Fruit fly (Drosophila melanogaster) whole organism, embryonic: ENCODE measurements around the gene Ant2.

Source experiments
- Abd-B ChIP-seq: fragments of 200-800 bp; sonication (Bioruptor generic); optimal IDR thresholded peaks from 2 replicates; lab custom pipeline; 2018; ENCODE audit warnings: missing biosample characterization, mild to moderate bottlenecking, missing genetic modification characterization, moderate library complexity
- Adf1 ChIP-seq: fragments of 200-800 bp; sonication (Bioruptor generic); IDR thresholded peaks from 2 replicates; pipeline ENCODE4 v1.3.6; 2022; ENCODE audit warnings: missing biosample characterization, missing genetic modification characterization
- Asciz ChIP-seq: fragments of 200-800 bp; sonication (Bioruptor generic); optimal IDR thresholded peaks from 2 replicates; lab custom pipeline; 2017; ENCODE audit warnings: missing biosample characterization, mild to moderate bottlenecking, missing genetic modification characterization, missing genetic modification reagents
- CG10462 ChIP-seq: fragments of 200-800 bp; sonication (Bioruptor generic); optimal IDR thresholded peaks from 2 replicates; lab custom pipeline; 2016; ENCODE audit warnings: missing biosample characterization, missing genetic modification characterization
- CG12219 ChIP-seq: fragments of 200-800 bp; sonication (Bioruptor generic); optimal IDR thresholded peaks from 3 replicates; lab custom pipeline; 2018; ENCODE audit warnings: missing biosample characterization, mild to moderate bottlenecking, missing genetic modification characterization
- CG12391 ChIP-seq: fragments of 200-800 bp; sonication (Bioruptor generic); optimal IDR thresholded peaks from 3 replicates; lab custom pipeline; 2018; ENCODE audit warnings: missing biosample characterization, mild to moderate bottlenecking, missing genetic modification characterization, moderate library complexity
- CG13296 ChIP-seq: fragments of 200-800 bp; sonication (Bioruptor generic); optimal IDR thresholded peaks from 3 replicates; lab custom pipeline; 2018; ENCODE audit warnings: missing biosample characterization, mild to moderate bottlenecking, missing genetic modification characterization
- CG14710 ChIP-seq: fragments of 200-800 bp; sonication (Bioruptor generic); optimal IDR thresholded peaks from 3 replicates; lab custom pipeline; 2019; ENCODE audit warnings: missing biosample characterization, mild to moderate bottlenecking, missing genetic modification characterization, moderate library complexity
- CG15601 ChIP-seq: fragments of 200-800 bp; sonication (Bioruptor generic); optimal IDR thresholded peaks from 3 replicates; lab custom pipeline; 2019; ENCODE audit warnings: missing biosample characterization, mild to moderate bottlenecking, missing genetic modification characterization, moderate library complexity
- CG18262 ChIP-seq: fragments of 200-800 bp; optimal IDR thresholded peaks from 3 replicates; lab custom pipeline; 2019; ENCODE audit warnings: missing biosample characterization, mild to moderate bottlenecking, missing genetic modification characterization, moderate library complexity
- CG2889 ChIP-seq: fragments of 200-800 bp; sonication (Bioruptor generic); IDR thresholded peaks from 3 replicates; pipeline ENCODE4 v1.3.6; 2022; ENCODE audit warnings: missing biosample characterization, missing genetic modification characterization
- CG3281 ChIP-seq: fragments of 200-800 bp; sonication (Bioruptor generic); optimal IDR thresholded peaks from 3 replicates; lab custom pipeline; 2017; ENCODE audit warnings: missing biosample characterization, mild to moderate bottlenecking, missing genetic modification characterization
- CG33557 ChIP-seq: fragments of 200-800 bp; sonication (Bioruptor generic); optimal IDR thresholded peaks from 2 replicates; lab custom pipeline; 2019; ENCODE audit warnings: missing biosample characterization, mild to moderate bottlenecking, missing genetic modification characterization, moderate library complexity
- CG3407 ChIP-seq: fragments of 200-800 bp; sonication (Bioruptor generic); optimal IDR thresholded peaks from 2 replicates; lab custom pipeline; 2018; ENCODE audit warnings: missing biosample characterization, mild to moderate bottlenecking, missing genetic modification characterization
- CG3847 ChIP-seq: fragments of 200-800 bp; sonication (Bioruptor generic); IDR thresholded peaks from 2 replicates; pipeline ENCODE4 v1.3.6; 2022; ENCODE audit warnings: missing biosample characterization, missing genetic modification characterization
- CG43689 ChIP-seq: fragments of 200-800 bp; sonication (Bioruptor generic); IDR thresholded peaks from 2 replicates; pipeline ENCODE4 v1.3.6; 2022; ENCODE audit warnings: missing biosample characterization, missing genetic modification characterization
- CG4424 ChIP-seq: fragments of 200-800 bp; sonication (Bioruptor generic); optimal IDR thresholded peaks from 3 replicates; lab custom pipeline; 2016; ENCODE audit warnings: missing biosample characterization, missing genetic modification characterization
- CG6813 ChIP-seq: fragments of 200-800 bp; sonication (Bioruptor generic); optimal IDR thresholded peaks from 2 replicates; lab custom pipeline; 2017; ENCODE audit warnings: missing biosample characterization, missing genetic modification characterization, mild to moderate bottlenecking, moderate library complexity, missing genetic modification reagents
- CG7987 ChIP-seq: fragments of 200-800 bp; sonication (Bioruptor generic); optimal IDR thresholded peaks from 2 replicates; lab custom pipeline; 2018; ENCODE audit warnings: missing biosample characterization, mild to moderate bottlenecking, missing genetic modification characterization, moderate library complexity
- CG9817 ChIP-seq: fragments of 200-800 bp; sonication (Bioruptor generic); optimal IDR thresholded peaks from 2 replicates; lab custom pipeline; 2018; ENCODE audit warnings: missing biosample characterization, mild to moderate bottlenecking, missing genetic modification characterization, moderate library complexity
- Dfd ChIP-seq, 2 experiments: fragments of >200 bp; optimal IDR thresholded peaks; 2 replicates each; lab custom pipeline; 2017; ENCODE audit warnings: missing biosample characterization in 2 of 2, missing genetic modification characterization in 2 of 2
- H2.0 ChIP-seq: fragments of 200-800 bp; sonication (Bioruptor generic); IDR thresholded peaks from 2 replicates; pipeline ENCODE4 v1.3.6; 2022; ENCODE audit warnings: missing biosample characterization, missing genetic modification characterization
- Hr3 ChIP-seq: fragments of 200-800 bp; sonication (Bioruptor generic); optimal IDR thresholded peaks from 3 replicates; lab custom pipeline; 2016; ENCODE audit warnings: missing biosample characterization, missing genetic modification characterization
- NC2β ChIP-seq: fragments of 200-800 bp; sonication (Bioruptor generic); optimal IDR thresholded peaks from 2 replicates; lab custom pipeline; 2016; ENCODE audit warnings: missing biosample characterization, missing genetic modification characterization
- Nf-YB ChIP-seq: fragments of 200-800 bp; sonication (Bioruptor generic); optimal IDR thresholded peaks from 3 replicates; lab custom pipeline; 2019; ENCODE audit warnings: missing biosample characterization, mild to moderate bottlenecking, missing genetic modification characterization, moderate library complexity
- Trl ChIP-seq, 3 experiments: fragments of >200 bp in 2 of 3; fragments of 200-800 bp in 1 of 3; sonication (Bioruptor generic) in 1 of 3; optimal IDR thresholded peaks; 2 replicates in 1 of 3; 3 replicates in 2 of 3; lab custom pipeline; 2016 to 2017; ENCODE audit warnings: missing biosample characterization in 1 of 3, missing genetic modification characterization in 1 of 3
- Xrp1 ChIP-seq: fragments of 200-800 bp; sonication (Bioruptor generic); IDR thresholded peaks from 2 replicates; pipeline ENCODE4 v1.3.6; 2022; ENCODE audit warnings: missing biosample characterization, missing genetic modification characterization
- bbx ChIP-seq: fragments of 200-800 bp; sonication (Bioruptor generic); IDR thresholded peaks from 2 replicates; pipeline ENCODE4 v1.3.6; 2022; ENCODE audit warnings: missing biosample characterization, missing genetic modification characterization; ENCODE audit not compliant: partially characterized antibody
- chif ChIP-seq, 2 experiments: fragments of 200-800 bp; sonication (Bioruptor generic); optimal IDR thresholded peaks; 3 replicates each; lab custom pipeline; 2016; ENCODE audit warnings: missing biosample characterization in 2 of 2, missing genetic modification characterization in 2 of 2
- chinmo ChIP-seq: fragments of 200-800 bp; sonication (Bioruptor generic); IDR thresholded peaks from 4 replicates; pipeline ENCODE4 v1.3.6; 2022; ENCODE audit warnings: missing biosample characterization, missing genetic modification characterization; ENCODE audit not compliant: partially characterized antibody
- crol ChIP-seq: fragments of 200-800 bp; sonication (Bioruptor generic); IDR thresholded peaks from 2 replicates; pipeline ENCODE4 v1.3.6; 2022; ENCODE audit warnings: missing biosample characterization, missing genetic modification characterization
- dati ChIP-seq: fragments of 200-800 bp; sonication (Bioruptor generic); IDR thresholded peaks from 2 replicates; pipeline ENCODE4 v1.3.6; 2022; ENCODE audit warnings: missing biosample characterization, missing genetic modification characterization
- eyg ChIP-seq: fragments of 200-800 bp; sonication (Bioruptor generic); optimal IDR thresholded peaks from 3 replicates; lab custom pipeline; 2016; ENCODE audit warnings: missing biosample characterization, missing genetic modification characterization
- h ChIP-seq: fragments of >200 bp; optimal IDR thresholded peaks from 2 replicates; lab custom pipeline; 2017
- jumu ChIP-seq: fragments of 200-800 bp; sonication (Bioruptor generic); optimal IDR thresholded peaks from 3 replicates; lab custom pipeline; 2016; ENCODE audit warnings: missing biosample characterization, missing genetic modification characterization
- kah ChIP-seq: fragments of 200-800 bp; sonication (Bioruptor generic); optimal IDR thresholded peaks from 2 replicates; lab custom pipeline; 2018; ENCODE audit warnings: missing biosample characterization, mild to moderate bottlenecking, missing genetic modification characterization
- lola ChIP-seq, 3 experiments: fragments of >200 bp in 2 of 3; fragments of 200-800 bp in 1 of 3; sonication (Bioruptor generic) in 1 of 3; optimal IDR thresholded peaks; 2 replicates each; lab custom pipeline; 2017 to 2019; ENCODE audit warnings: missing biosample characterization in 3 of 3, missing genetic modification characterization in 3 of 3, mild to moderate bottlenecking in 1 of 3, moderate library complexity in 1 of 3
- luna ChIP-seq: fragments of 200-800 bp; sonication (Bioruptor generic); optimal IDR thresholded peaks from 2 replicates; lab custom pipeline; 2016; ENCODE audit warnings: missing biosample characterization, missing genetic modification characterization
- mirr ChIP-seq: fragments of 200-800 bp; sonication (Bioruptor generic); optimal IDR thresholded peaks from 3 replicates; lab custom pipeline; 2018; ENCODE audit warnings: missing biosample characterization, mild to moderate bottlenecking, missing genetic modification characterization
- pros ChIP-seq: fragments of 200-800 bp; sonication (Bioruptor generic); optimal IDR thresholded peaks from 3 replicates; lab custom pipeline; 2019; ENCODE audit warnings: missing biosample characterization, mild to moderate bottlenecking, missing genetic modification characterization, moderate library complexity
- psq ChIP-seq: fragments of 200-800 bp; sonication (Bioruptor generic); optimal IDR thresholded peaks from 2 replicates; lab custom pipeline; 2017; ENCODE audit warnings: missing biosample characterization, missing genetic modification characterization
- row ChIP-seq: fragments of 200-800 bp; sonication (Bioruptor generic); IDR thresholded peaks from 3 replicates; pipeline ENCODE4 v1.3.6; 2022; ENCODE audit warnings: missing biosample characterization, missing genetic modification characterization
- sqz ChIP-seq: fragments of 200-800 bp; sonication (Bioruptor generic); optimal IDR thresholded peaks from 3 replicates; lab custom pipeline; 2018; ENCODE audit warnings: missing biosample characterization, mild to moderate bottlenecking, missing genetic modification characterization
- yki ChIP-seq: fragments of >200 bp; optimal IDR thresholded peaks from 3 replicates; lab custom pipeline; 2018
- z ChIP-seq: fragments of 200-800 bp; sonication (Bioruptor generic); IDR thresholded peaks from 3 replicates; pipeline ENCODE4 v1.3.6; 2022; ENCODE audit warnings: missing biosample characterization, missing genetic modification characterization
- zfh1 ChIP-seq: fragments of 200-800 bp; sonication (Bioruptor generic); IDR thresholded peaks from 3 replicates; pipeline ENCODE4 v1.3.6; 2022; ENCODE audit warnings: missing biosample characterization, missing genetic modification characterization

The Ant2 gene

dm6 chrX:10824227-10824702, 37.6 kb upstream of the Ant2 start, which contains the start of gene Imp (continued):
- TF ChIP-seq H2.0 (GFP tag; lab: Robert Waterston, UW) = no peak

- TF ChIP-seq chinmo (GFP tag; lab: Robert Waterston, UW) = 0 out of 4 replicates have a peak, but pooled peaks have one; percentile 11
- TF ChIP-seq CG33557 = no peak
- no peak for TF ChIP-seq CG43689 (GFP tag; lab: Robert Waterston, UW)
- no peak for TF ChIP-seq CG12219
- TF ChIP-seq pros (GFP tag; lab: Kevin White, UChicago) = peak; percentile 90
- peak; percentile 26; the same call in 1 of the 2 replicates for TF ChIP-seq bbx (GFP tag; lab: Robert Waterston, UW)
- TF ChIP-seq psq (GFP tag; lab: Kevin White, UChicago) = peak; percentile 86
- no peak for TF ChIP-seq CG13296
- TF ChIP-seq z (GFP tag; lab: Robert Waterston, UW) = peak; percentile 84
- peak; percentile 63 to 92 for TF ChIP-seq Trl (optimal IDR thresholded peaks at IDR 0.05; lab: Kevin White, UChicago)
- TF ChIP-seq Trl (GFP tag; optimal IDR thresholded peaks at IDR 0.05; lab: Kevin White, UChicago) = no peak
- peak; percentile 70 for TF ChIP-seq yki (lab: Kevin White, UChicago)
- TF ChIP-seq Adf1 (GFP tag; lab: Robert Waterston, UW) = peak; percentile 92
- TF ChIP-seq crol (GFP tag; lab: Robert Waterston, UW) = peak; percentile 53
Observed at dm6 chrX:10823441-10823818, 36.7 kb upstream of the Ant2 start.

DNA sequence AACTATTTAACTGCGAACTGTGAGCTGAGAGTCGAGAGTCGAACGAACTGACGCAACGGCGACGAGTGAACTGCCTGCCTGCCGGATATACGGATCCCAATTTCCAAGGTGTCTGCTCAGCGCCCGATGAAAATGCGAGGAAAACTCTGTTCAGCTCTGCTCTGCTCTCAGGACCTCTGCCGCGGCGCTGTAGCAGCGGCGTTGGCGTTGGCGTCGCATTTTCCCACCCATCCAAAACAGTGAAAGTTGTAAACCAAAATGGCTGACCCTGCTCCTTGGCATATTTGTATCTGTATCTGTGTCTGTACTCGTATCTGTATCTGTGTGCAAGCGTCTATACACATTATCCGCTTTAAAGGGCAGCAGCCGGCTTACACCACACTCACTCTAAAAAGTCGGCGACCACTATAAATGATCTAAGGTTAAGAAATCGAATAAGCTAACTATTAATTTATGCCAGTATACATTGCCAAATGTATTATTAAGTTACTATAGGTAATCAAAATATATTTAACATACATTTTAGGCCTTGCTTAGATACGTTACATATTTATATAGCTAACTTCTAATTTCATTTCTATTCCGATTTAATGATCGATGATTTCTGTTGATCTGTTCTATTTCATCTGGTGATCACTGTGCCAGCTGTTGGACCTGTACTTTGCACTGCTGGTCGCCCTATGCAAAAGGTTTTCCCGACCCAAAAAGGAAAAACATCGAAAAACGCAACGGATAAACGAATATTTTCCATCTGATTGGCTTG, 36.2 kb upstream of the Ant2 start:
- TF ChIP-seq zfh1 (peak; percentile 48; the same call in 1 of the 3 replicates), CG4424 (GFP tag; lab: Kevin White, UChicago) (peak; percentile 49), CG18262 (tag; lab: Kevin White, UChicago) (peak; percentile 89), jumu (GFP tag; lab: Kevin White, UChicago) (peak; percentile 32), CG3847 (0 out of 2 replicates have a peak, but pooled peaks have one; percentile 31), eyg (GFP tag; lab: Kevin White, UChicago) (no peak), CG3281 (peak; percentile 63), Asciz (GFP tag; lab: Kevin White, UChicago) (peak; percentile 38), CG7987 (GFP tag; lab: Kevin White, UChicago) (no peak), CG12391 (tag; lab: Kevin White, UChicago) (peak; percentile 89), CG2889 (GFP tag; lab: Robert Waterston, UW) (no peak), CG9817 (tag; lab: Kevin White, UChicago) (peak; percentile 36), CG3407 (GFP tag; lab: Kevin White, UChicago) (peak; percentile 44), chif (GFP tag; optimal IDR thresholded peaks at IDR 0.05; lab: Kevin White, UChicago) (peak; percentile 18 to 55), NC2β (GFP tag; lab: Kevin White, UChicago) (peak; percentile 27), CG14710 (tag; lab: Kevin White, UChicago) (peak; percentile 90), dati (no peak), CG15601 (tag; lab: Kevin White, UChicago) (peak; percentile 62), kah (GFP tag; lab: Kevin White, UChicago) (peak; percentile 43), h (lab: Kevin White, UChicago) (no peak), luna (GFP tag; lab: Kevin White, UChicago) (no peak), mirr (GFP tag; lab: Kevin White, UChicago) (no peak), row (peak; percentile 76), sqz (GFP tag; lab: Kevin White, UChicago) (peak; percentile 58), Abd-B (GFP tag; lab: Kevin White, UChicago) (no peak), CG10462 (GFP tag; lab: Kevin White, UChicago) (peak; percentile 12), Nf-YB (GFP tag; lab: Kevin White, UChicago) (peak; percentile 74), lola (GFP tag; optimal IDR thresholded peaks at IDR 0.05; lab: Kevin White, UChicago) (peak in 1 of 3 experiments; percentile 93), Dfd (GFP tag; optimal IDR thresholded peaks at IDR 0.05; lab: Kevin White, UChicago) (no peak), CG6813 (GFP tag; lab: Kevin White, UChicago) (peak; percentile 33), Hr3 (peak; percentile 58), Xrp1 (peak; percentile 78)
